Fruit fly (Drosophila melanogaster): ENCODE results near the gene CG33290.

CG33290 gene

DNA sequence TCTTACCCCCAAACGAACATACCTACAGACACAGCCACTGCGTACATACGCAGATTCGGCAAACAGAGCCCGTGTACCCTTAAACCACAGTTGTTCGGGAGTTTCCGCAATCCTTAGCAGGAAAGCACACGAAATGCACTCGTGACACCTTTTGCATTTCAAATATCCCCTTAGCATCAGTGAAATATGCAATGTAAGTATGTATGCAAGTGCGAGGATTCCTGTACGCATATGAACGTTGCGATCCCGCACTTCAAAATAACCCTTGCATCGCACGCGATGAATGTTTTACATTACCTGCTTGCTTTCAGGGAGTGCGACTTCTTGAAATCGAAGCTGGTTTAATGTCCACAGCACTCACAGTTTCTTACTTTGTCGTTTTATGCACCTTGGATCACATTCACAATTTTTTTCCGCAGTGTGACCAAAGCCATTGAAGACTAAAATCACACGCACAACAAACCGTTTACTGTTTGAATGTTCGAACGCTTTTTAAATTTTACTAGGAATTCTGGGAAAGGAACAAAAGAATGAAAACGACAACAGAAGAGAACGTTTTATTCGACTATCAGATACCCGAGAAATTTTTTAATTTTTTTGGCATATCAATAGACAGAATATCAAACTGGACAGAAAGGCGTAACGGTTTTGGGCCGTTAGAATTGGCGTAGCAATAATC lies 8.8 kb upstream of the CG33290 start, which contains the start of gene Mkrn1 (continued):
- TF ChIP-seq Bdp1 (GFP tag; optimal IDR thresholded peaks at IDR 0.05), result no peak
- TF ChIP-seq CG3407 (GFP tag; optimal IDR thresholded peaks at IDR 0.05), result no peak
- TF ChIP-seq p53 (GFP tag; optimal IDR thresholded peaks at IDR 0.05), result no peak
- TF ChIP-seq CG16863 (GFP tag; optimal IDR thresholded peaks at IDR 0.05), result no peak
- no peak for TF ChIP-seq ase (GFP tag; IDR thresholded peaks at IDR 0.05)
- no peak for TF ChIP-seq lbe (GFP tag; optimal IDR thresholded peaks at IDR 0.05)
- no peak for TF ChIP-seq ken (GFP tag; IDR thresholded peaks at IDR 0.05)
- no peak for TF ChIP-seq Lim3 (GFP tag; IDR thresholded peaks at IDR 0.05)
- TF ChIP-seq CG34422 (GFP tag; IDR thresholded peaks at IDR 0.05), result no peak
- TF ChIP-seq TFAM (GFP tag; optimal IDR thresholded peaks at IDR 0.05), result no peak
- no peak for TF ChIP-seq CG1233 (GFP tag; optimal IDR thresholded peaks at IDR 0.05)
- no peak for TF ChIP-seq lilli (GFP tag; optimal IDR thresholded peaks at IDR 0.05)
- TF ChIP-seq MTF-1 (GFP tag; optimal IDR thresholded peaks at IDR 0.05; ENCODE audit: borderline replicate concordance), result no peak
- peak; percentile 94 for TF ChIP-seq pfk (GFP tag; optimal IDR thresholded peaks at IDR 0.05)
- TF ChIP-seq CG11085 (GFP tag; IDR thresholded peaks at IDR 0.05), result no peak
- TF ChIP-seq CG6813 (GFP tag; optimal IDR thresholded peaks at IDR 0.05), result no peak
- TF ChIP-seq Sin3A (optimal IDR thresholded peaks at IDR 0.05), result peak; percentile 26
- TF ChIP-seq Atf6 (GFP tag; IDR thresholded peaks at IDR 0.05), result no peak
- no peak for TF ChIP-seq NFAT (GFP tag; IDR thresholded peaks at IDR 0.05)
- TF ChIP-seq peb (GFP tag; IDR thresholded peaks at IDR 0.05), result no peak
- TF ChIP-seq seq (GFP tag; IDR thresholded peaks at IDR 0.05), result no peak
- no peak for TF ChIP-seq CG18599 (GFP tag; optimal IDR thresholded peaks at IDR 0.05)
- no peak for TF ChIP-seq sd (tag; optimal IDR thresholded peaks at IDR 0.05)
- TF ChIP-seq bcd (GFP tag; optimal IDR thresholded peaks at IDR 0.05), result no peak
- no peak for TF ChIP-seq CG11398 (GFP tag; optimal IDR thresholded peaks at IDR 0.05)
- TF ChIP-seq CG7786 (GFP tag; optimal IDR thresholded peaks at IDR 0.05), result no peak
- TF ChIP-seq grau (tag; optimal IDR thresholded peaks at IDR 0.05), result no peak
- TF ChIP-seq ttk (GFP tag; IDR thresholded peaks at IDR 0.05), result no peak
- no peak for TF ChIP-seq CG10543 (GFP tag; optimal IDR thresholded peaks at IDR 0.05)
- no peak for TF ChIP-seq kay (GFP tag; optimal IDR thresholded peaks at IDR 0.05)
- no peak for TF ChIP-seq B-H2 (GFP tag; optimal IDR thresholded peaks at IDR 0.05)
- TF ChIP-seq CG5245 (GFP tag; optimal IDR thresholded peaks at IDR 0.05), result no peak
- TF ChIP-seq grn (GFP tag; optimal IDR thresholded peaks at IDR 0.05), result no peak
- no peak for TF ChIP-seq Abd-B (GFP tag; optimal IDR thresholded peaks at IDR 0.05)
- TF ChIP-seq CG12769 (tag; optimal IDR thresholded peaks at IDR 0.05), result no peak
- peak; percentile 52; the same call in 2 of the 3 replicates for TF ChIP-seq row (GFP tag; IDR thresholded peaks at IDR 0.05)
- no peak for TF ChIP-seq CG11093 (GFP tag; IDR thresholded peaks at IDR 0.05)
- TF ChIP-seq Oaz (GFP tag; IDR thresholded peaks at IDR 0.05), result no peak
- TF ChIP-seq emc (GFP tag; optimal IDR thresholded peaks at IDR 0.05), result no peak
- TF ChIP-seq CG30020 (tag; optimal IDR thresholded peaks at IDR 0.05), result peak; percentile 96

DNA sequence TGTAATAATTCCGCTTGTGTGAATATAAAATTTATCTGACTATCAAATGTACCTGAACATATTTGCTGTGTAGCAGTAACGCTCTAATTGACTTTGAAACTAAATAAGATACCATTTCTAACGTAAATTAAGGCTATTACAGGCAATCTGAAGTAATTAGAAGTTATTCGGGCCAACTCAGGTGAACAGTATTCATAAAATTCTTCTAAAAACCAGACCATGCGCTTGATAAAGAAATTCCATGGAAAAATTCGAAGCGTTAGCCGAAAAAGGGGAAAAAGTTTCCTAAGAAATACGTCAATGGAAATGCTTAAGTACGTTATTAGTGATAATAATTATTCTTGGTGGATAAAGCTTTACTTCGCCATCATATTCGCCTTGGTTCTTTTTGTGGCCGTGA lies 7.8 kb upstream of the CG33290 start, which contains the start of gene ppk5:
TSS of gene ppk5 (plus strand) at position 301 of the 400 bp plus-strand sequence.
- TF ChIP-seq fd96Cb (tag; optimal IDR thresholded peaks at IDR 0.05), result no peak

Data from whole organism, embryonic.